Worm (Caenorhabditis elegans) whole organism, L2 larva: Measurements from ENCODE around the gene T27C5.10.
A peak's percentile ranks its signal among the peaks of the same experiment; 100 is the strongest.
"Not testable (repeated sequence)": the region's sequence is repeated elsewhere in the genome, so short reads cannot be mapped to it uniquely, and the experiment has no call there.

Experiments used
- crh-2 ChIP-seq: sonication (generic microtip); optimal IDR thresholded peaks from 2 replicates; lab custom pipeline; 2017; ENCODE audit warnings: missing biosample characterization, missing genetic modification characterization
- fos-1 ChIP-seq: fragments of 150-350 bp; optimal IDR thresholded peaks from 2 replicates; lab custom pipeline; 2014; ENCODE audit warnings: missing biosample characterization, missing genetic modification characterization
- lin-11 ChIP-seq: fragments of 150-350 bp; sonication (generic microtip); optimal IDR thresholded peaks from 2 replicates; lab custom pipeline; 2014; ENCODE audit warnings: missing biosample characterization, missing genetic modification characterization, inconsistent platforms, mixed read lengths
- lsy-2 ChIP-seq, 2 experiments: fragments of 150-350 bp in 1 of 2; sonication (generic microtip) in 1 of 2; optimal IDR thresholded peaks; 2 replicates each; lab custom pipeline; 2014 to 2017; ENCODE audit warnings: missing biosample characterization in 2 of 2, missing genetic modification characterization in 2 of 2
- mab-5 ChIP-seq: fragments of 150-350 bp; optimal IDR thresholded peaks from 2 replicates; lab custom pipeline; 2014; ENCODE audit warnings: missing biosample characterization, missing genetic modification characterization
- nhr-10 ChIP-seq: sonication (generic microtip); optimal IDR thresholded peaks from 2 replicates; lab custom pipeline; 2017; ENCODE audit warnings: missing biosample characterization, missing genetic modification characterization
- nhr-11 ChIP-seq: fragments of 150-350 bp; optimal IDR thresholded peaks from 2 replicates; lab custom pipeline; 2014; ENCODE audit warnings: missing biosample characterization, missing genetic modification characterization
- nhr-12 ChIP-seq: fragments of 150-350 bp; optimal IDR thresholded peaks from 2 replicates; lab custom pipeline; 2014; ENCODE audit warnings: missing biosample characterization, missing genetic modification characterization
- nhr-237 ChIP-seq: fragments of 150-350 bp; optimal IDR thresholded peaks from 2 replicates; lab custom pipeline; 2014; ENCODE audit warnings: missing biosample characterization, missing genetic modification characterization
- nhr-25 ChIP-seq: fragments of 150-350 bp; sonication (generic microtip); optimal IDR thresholded peaks from 3 replicates; lab custom pipeline; 2014; ENCODE audit warnings: missing biosample characterization, missing genetic modification characterization
- nhr-6 ChIP-seq: fragments of 150-350 bp; optimal IDR thresholded peaks from 2 replicates; lab custom pipeline; 2014; ENCODE audit warnings: missing biosample characterization, missing genetic modification characterization
- nhr-77 ChIP-seq: fragments of 150-350 bp; optimal IDR thresholded peaks from 2 replicates; lab custom pipeline; 2014; ENCODE audit warnings: missing biosample characterization, missing genetic modification characterization
- sem-4 ChIP-seq: fragments of 150-350 bp; optimal IDR thresholded peaks from 2 replicates; lab custom pipeline; 2014; ENCODE audit warnings: missing biosample characterization, missing genetic modification reagents, missing genetic modification characterization
- skn-1 ChIP-seq: sonication (generic microtip); optimal IDR thresholded peaks from 2 replicates; lab custom pipeline; 2017; ENCODE audit warnings: missing biosample characterization, missing genetic modification characterization
- unc-39 ChIP-seq: fragments of 150-350 bp; optimal IDR thresholded peaks from 2 replicates; lab custom pipeline; 2014; ENCODE audit warnings: missing biosample characterization, missing genetic modification characterization
- unc-62 ChIP-seq: fragments of 150-350 bp; optimal IDR thresholded peaks from 2 replicates; lab custom pipeline; 2014; ENCODE audit warnings: missing biosample characterization, missing genetic modification reagents, missing genetic modification characterization
- zag-1 ChIP-seq: fragments of 150-350 bp; optimal IDR thresholded peaks from 2 replicates; lab custom pipeline; 2014; ENCODE audit warnings: missing biosample characterization, missing genetic modification characterization
- ztf-4 ChIP-seq: fragments of 150-350 bp; optimal IDR thresholded peaks from 2 replicates; lab custom pipeline; 2014; ENCODE audit warnings: missing biosample characterization, missing genetic modification characterization

The T27C5.10 gene

DNA sequence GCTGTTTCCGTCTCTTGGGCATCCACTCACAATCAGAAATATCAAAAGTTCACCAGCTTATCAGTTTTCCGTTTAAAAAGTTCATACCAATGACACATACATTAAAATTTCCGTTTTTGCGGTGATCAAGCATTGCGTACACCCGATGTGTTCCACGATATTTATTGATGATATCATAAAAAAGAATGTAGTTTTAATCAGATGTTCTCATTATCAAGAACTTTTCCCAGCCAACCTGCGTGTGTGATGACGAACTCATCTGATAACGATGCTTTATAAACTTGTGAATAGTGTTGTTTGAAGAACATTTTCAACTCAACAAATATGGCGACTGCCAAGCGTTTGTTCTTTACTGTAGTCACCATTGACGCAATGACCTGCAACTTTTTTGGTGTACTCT, 13.1 kb downstream of the T27C5.10 start, which contains the start of gene clc-21:
clc-21 (plus strand) TSS at position 301 of the 400 bp plus-strand sequence.
- no peak for TF ChIP-seq nhr-77 (tag; lab: Kevin White, UChicago)
- TF ChIP-seq fos-1 (tag; lab: Kevin White, UChicago) = peak; percentile 35
- TF ChIP-seq, all 48 proteins: peak for 1

DNA sequence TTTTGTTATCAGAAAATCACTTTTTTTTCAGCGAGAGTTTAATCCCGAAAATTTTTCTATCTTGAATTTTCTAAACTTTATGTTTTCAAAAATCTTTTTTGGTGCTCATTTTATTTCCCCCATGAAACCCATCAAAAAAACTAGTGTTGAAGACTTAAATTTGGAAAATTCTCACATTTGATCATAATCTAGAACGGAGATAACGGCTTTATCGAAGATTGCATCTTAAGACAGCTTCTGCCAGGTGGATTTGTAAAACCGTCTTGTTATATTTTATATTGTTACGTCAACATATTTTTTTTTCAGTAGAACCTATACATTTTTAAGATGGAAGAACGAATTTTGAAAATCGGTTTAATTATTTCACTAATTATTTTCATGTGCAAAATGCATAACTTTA, 15.0 kb downstream of the T27C5.10 start, which contains the start of gene T27C5.12:
T27C5.12 (plus strand) TSS at position 301 of the 400 bp plus-strand sequence.
- TF ChIP-seq unc-39 (tag; lab: Kevin White, UChicago) (no peak), nhr-11 (tag; lab: Kevin White, UChicago) (no peak)

DNA sequence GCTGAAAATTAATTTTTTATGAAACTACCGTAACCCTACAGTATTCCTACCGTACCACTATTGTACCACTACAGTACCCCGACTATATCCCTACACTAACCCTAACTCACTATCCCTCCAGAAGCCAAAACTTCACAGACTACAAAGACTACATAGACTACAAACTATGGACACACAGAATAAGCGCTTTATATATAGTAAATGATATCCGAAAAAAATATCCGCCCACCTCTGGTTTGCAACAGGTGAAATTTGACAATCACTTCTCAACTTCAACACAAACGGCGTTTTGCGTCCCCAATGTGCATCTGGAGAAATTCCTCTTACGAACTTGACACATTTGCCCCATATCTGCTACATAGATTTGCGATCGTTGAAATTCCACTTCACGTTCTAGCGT, 20.0 kb downstream of the T27C5.10 start, which contains the start of gene srh-132:
srh-132 (plus strand) TSS at position 301 of the 400 bp plus-strand sequence.
- TF ChIP-seq zag-1; nhr-10 (tag; lab: Kevin White, UChicago); lsy-2 (tag; optimal IDR thresholded peaks at IDR 0.05; lab: Kevin White, UChicago): not testable (repeated sequence)

DNA sequence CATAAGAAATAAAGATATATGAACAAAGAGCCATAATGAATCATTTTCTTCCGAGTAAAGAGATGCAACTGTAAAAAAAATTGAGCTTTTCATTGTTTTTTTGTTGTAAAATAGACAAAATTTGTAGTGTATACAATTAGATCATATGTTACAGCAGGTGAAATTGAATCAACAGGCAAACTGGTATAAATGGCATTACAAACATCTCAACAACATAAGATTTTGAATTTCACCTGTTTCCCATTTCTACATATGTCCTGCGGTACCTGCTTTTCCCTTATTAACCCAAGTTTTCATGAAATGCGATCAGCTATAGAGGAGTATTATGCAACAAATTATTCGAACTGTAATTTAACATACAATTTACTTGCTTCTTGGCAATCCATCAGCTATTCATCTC, 34.6 kb downstream of the T27C5.10 start, which contains the start of gene srh-120:
srh-120 (plus strand) TSS at position 301 of the 400 bp plus-strand sequence.
- no peak for TF ChIP-seq crh-2
- TF ChIP-seq ztf-4 (tag; lab: Kevin White, UChicago) = no peak
- TF ChIP-seq nhr-25 (tag; lab: Kevin White, UChicago) = no peak
- no peak for TF ChIP-seq lin-11 (tag; lab: Kevin White, UChicago)
- TF ChIP-seq mab-5 (tag; lab: Kevin White, UChicago) = no peak

DNA sequence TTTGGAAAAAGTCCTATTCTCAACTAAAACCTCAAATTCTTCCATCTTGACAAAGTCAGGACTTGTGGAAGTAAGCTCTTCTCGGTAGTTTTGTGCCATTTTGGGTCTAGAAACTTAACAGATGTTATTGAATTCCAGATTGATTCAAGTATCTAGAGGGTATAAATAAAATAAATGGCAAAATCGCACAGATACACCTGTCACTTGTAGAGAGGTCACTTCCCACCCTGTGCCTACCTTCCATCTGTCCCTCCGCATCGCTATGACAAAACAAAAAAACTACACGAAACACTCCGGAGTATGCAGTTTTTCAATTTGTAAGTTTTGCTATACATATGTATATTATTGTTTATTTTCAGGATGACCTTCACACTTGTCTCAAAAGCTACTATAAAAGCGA, 50.0 kb downstream of the T27C5.10 start, which contains the start of gene Y20C6A.4:
Y20C6A.4 (plus strand) TSS at position 301 of the 400 bp plus-strand sequence.
- TF ChIP-seq nhr-6 (tag; lab: Kevin White, UChicago) = no peak
- no peak for TF ChIP-seq skn-1 (tag; lab: Kevin White, UChicago)
- TF ChIP-seq sem-4 (tag; lab: Kevin White, UChicago) = no peak
- TF ChIP-seq nhr-12 (tag; lab: Kevin White, UChicago) = no peak
- no peak for TF ChIP-seq unc-62 (GFP tag; lab: Kevin White, UChicago)
- no peak for TF ChIP-seq nhr-237
